Worm (Caenorhabditis elegans): Measurements from ENCODE around the gene ZK1128.7.

DNA sequence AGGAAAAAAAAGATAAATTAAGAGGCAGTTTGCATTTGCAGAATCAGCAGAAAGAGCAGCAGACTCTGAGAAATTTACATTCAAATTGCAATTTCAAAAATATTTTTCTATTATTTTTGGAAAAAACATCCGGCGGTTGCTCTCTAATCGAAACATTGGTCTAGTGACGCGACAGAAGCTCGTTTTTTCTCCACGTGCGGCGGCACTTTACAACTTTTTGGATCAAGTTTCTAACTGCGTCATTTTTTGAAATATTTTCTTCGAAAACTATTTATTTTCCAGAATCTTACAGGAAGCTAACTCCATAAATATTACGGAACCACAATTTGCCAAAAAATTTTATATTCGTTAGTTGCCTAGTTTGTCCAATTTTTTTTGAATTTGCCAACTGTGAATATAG, 13.1 kb downstream of the ZK1128.7 start:
- no peak for TF ChIP-seq snpc-4 (tag; optimal IDR thresholded peaks at IDR 0.05)
- TF ChIP-seq nhr-76 (tag; optimal IDR thresholded peaks at IDR 0.05), result no peak
- TF ChIP-seq lim-7 (GFP tag; IDR thresholded peaks at IDR 0.05), result no peak
- TF ChIP-seq madf-5 (GFP tag; IDR thresholded peaks at IDR 0.05), result no peak
- TF ChIP-seq gei-8 (GFP tag; optimal IDR thresholded peaks at IDR 0.05), result no peak
- TF ChIP-seq ZK546.5 (tag; optimal IDR thresholded peaks at IDR 0.05), result no peak
- TF ChIP-seq mxl-3 (GFP tag; optimal IDR thresholded peaks at IDR 0.05), result no peak
- no peak for TF ChIP-seq unc-62 (GFP tag; optimal IDR thresholded peaks at IDR 0.05 in 1 of 2)
- no peak for TF ChIP-seq unc-62 (tag; optimal IDR thresholded peaks at IDR 0.05)
